Fruit fly (Drosophila melanogaster): Measurements from ENCODE around the gene chb.

chb gene

DNA sequence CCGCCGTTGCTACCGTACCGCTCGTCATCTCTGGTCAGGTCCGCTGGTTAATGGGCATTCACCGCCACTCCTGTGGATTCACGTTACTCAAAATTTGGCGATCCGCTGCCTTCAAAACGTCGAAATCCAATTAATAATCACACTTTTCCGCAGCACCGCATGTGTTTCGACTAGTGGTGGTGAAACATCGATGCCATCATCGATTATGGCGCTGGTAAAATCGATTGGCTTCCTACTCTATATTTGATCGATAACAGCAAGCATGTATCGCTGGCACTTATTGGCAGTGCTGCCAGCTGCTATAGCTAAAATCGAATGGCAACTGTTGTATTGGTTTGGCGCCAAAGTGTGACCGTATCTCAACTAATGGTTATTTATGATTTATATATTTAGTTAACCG, 36.8 kb upstream of the chb start:
- TF ChIP-seq OdsH (GFP tag; optimal IDR thresholded peaks at IDR 0.05): no peak
- TF ChIP-seq CG8119 (GFP tag; IDR thresholded peaks at IDR 0.05): no peak
- TF ChIP-seq CG9139 (GFP tag; optimal IDR thresholded peaks at IDR 0.05): no peak
- no peak for TF ChIP-seq CG8319 (GFP tag; optimal IDR thresholded peaks at IDR 0.05)
- TF ChIP-seq CG3919 (GFP tag; optimal IDR thresholded peaks at IDR 0.05): no peak
- no peak for TF ChIP-seq topi (GFP tag; optimal IDR thresholded peaks at IDR 0.05)
- no peak for TF ChIP-seq CG31627 (GFP tag; optimal IDR thresholded peaks at IDR 0.05)
- no peak for TF ChIP-seq Sox15 (GFP tag; optimal IDR thresholded peaks at IDR 0.05)
- TF ChIP-seq CG4318 (GFP tag; optimal IDR thresholded peaks at IDR 0.05): no peak
- no peak for TF ChIP-seq CG7368 (GFP tag; optimal IDR thresholded peaks at IDR 0.05)
- TF ChIP-seq salr (GFP tag; optimal IDR thresholded peaks at IDR 0.05): no peak
- TF ChIP-seq Hr39 (GFP tag; optimal IDR thresholded peaks at IDR 0.05): peak; percentile 29
- TF ChIP-seq vri (GFP tag; optimal IDR thresholded peaks at IDR 0.05): no peak
- peak; percentile 96 for TF ChIP-seq CG6808 (GFP tag; optimal IDR thresholded peaks at IDR 0.05)
- no peak for TF ChIP-seq lz (GFP tag; optimal IDR thresholded peaks at IDR 0.05)
- TF ChIP-seq CG11762 (GFP tag; optimal IDR thresholded peaks at IDR 0.05; ENCODE audit: insufficient read depth): no peak

DNA sequence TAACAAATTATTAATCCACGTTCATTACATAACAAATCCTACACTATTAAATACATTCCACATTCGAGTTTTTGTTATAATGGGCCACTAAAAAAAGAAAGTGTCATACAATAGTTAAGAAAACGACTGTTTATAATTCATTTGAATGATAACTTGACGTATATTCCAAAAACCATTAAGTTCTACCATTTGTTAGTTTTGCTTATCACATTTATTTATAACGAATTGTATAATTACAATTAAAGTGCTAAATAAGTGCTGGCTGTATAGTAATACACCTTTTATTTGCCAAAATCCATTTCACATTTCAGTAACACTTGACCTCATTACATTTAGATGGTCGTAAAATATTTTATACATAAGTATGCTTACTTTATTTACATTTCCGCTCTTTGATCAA, 36.4 kb upstream of the chb start, which contains the start of gene CG10565:
TSS of gene CG10565 (minus strand) at position 101 of the 400 bp plus-strand sequence.
- no peak for TF ChIP-seq OdsH (GFP tag; optimal IDR thresholded peaks at IDR 0.05)
- TF ChIP-seq CG11294 (GFP tag; IDR thresholded peaks at IDR 0.05): no peak
- no peak for TF ChIP-seq Hr4 (GFP tag; optimal IDR thresholded peaks at IDR 0.05)
- TF ChIP-seq CG1621 (tag; optimal IDR thresholded peaks at IDR 0.05): no peak
- TF ChIP-seq CG6163 (GFP tag; IDR thresholded peaks at IDR 0.05): no peak
- no peak for TF ChIP-seq CG11902 (GFP tag; optimal IDR thresholded peaks at IDR 0.05)
- no peak for TF ChIP-seq Ets96B (tag; optimal IDR thresholded peaks at IDR 0.05)
- no peak for TF ChIP-seq Sox14 (GFP tag; optimal IDR thresholded peaks at IDR 0.05)
- no peak for TF ChIP-seq CG8632 (GFP tag; optimal IDR thresholded peaks at IDR 0.05)
- TF ChIP-seq vri (GFP tag; optimal IDR thresholded peaks at IDR 0.05): no peak
- TF ChIP-seq dsx (GFP tag; optimal IDR thresholded peaks at IDR 0.05; ENCODE audit: poor library complexity, severe bottlenecking): no peak
- no peak for TF ChIP-seq Sox15 (GFP tag; optimal IDR thresholded peaks at IDR 0.05)
- TF ChIP-seq topi (GFP tag; optimal IDR thresholded peaks at IDR 0.05): no peak
- TF ChIP-seq Met (GFP tag; optimal IDR thresholded peaks at IDR 0.05): no peak
- no peak for TF ChIP-seq Lpt (GFP tag; optimal IDR thresholded peaks at IDR 0.05)

DNA sequence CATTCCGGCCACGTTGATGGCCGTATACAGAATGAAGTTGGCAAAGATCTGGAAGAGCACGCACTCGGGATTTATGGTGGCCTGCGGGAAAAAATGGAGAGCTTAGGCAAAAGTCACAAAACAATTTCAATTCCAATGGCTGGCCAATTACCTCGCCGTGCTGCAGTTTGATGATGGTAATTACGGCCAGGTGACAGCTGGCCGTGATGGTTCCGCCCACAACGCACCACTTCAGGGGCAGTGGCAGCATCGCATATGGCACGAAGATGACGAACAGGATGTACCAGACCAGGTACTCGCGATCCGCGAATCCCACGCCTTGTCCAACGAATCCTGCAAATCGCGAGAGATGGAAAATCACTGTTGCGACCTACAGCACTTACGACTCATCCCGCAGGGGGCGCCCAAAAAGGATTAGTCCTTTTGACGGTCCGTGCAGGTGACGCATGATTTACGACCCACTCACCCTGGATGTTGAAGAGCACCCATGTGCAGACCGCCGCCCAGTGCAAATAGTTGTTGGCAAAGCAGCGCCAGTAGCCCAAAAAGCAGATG, 26.7 kb upstream of the chb start:
- TF ChIP-seq Eip75B (GFP tag; optimal IDR thresholded peaks at IDR 0.05) (no peak), CG3919 (GFP tag; optimal IDR thresholded peaks at IDR 0.05) (no peak), fd85E (GFP tag; optimal IDR thresholded peaks at IDR 0.05) (no peak), CG11902 (GFP tag; optimal IDR thresholded peaks at IDR 0.05) (no peak), CG3032 (tag; optimal IDR thresholded peaks at IDR 0.05) (no peak), Eip78C (GFP tag) (no peak), salr (GFP tag; optimal IDR thresholded peaks at IDR 0.05) (no peak), Hr39 (GFP tag; optimal IDR thresholded peaks at IDR 0.05) (no peak), CG8319 (GFP tag; optimal IDR thresholded peaks at IDR 0.05) (no peak), topi (GFP tag; optimal IDR thresholded peaks at IDR 0.05) (no peak), eg (GFP tag; IDR thresholded peaks at IDR 0.05) (no peak), CG10669 (GFP tag; optimal IDR thresholded peaks at IDR 0.05) (no peak), ss (GFP tag; optimal IDR thresholded peaks at IDR 0.05) (no peak), cyc (GFP tag; optimal IDR thresholded peaks at IDR 0.05) (no peak), CG11294 (GFP tag; IDR thresholded peaks at IDR 0.05) (no peak), Eip93F (GFP tag; optimal IDR thresholded peaks at IDR 0.05) (no peak), CG11762 (GFP tag; optimal IDR thresholded peaks at IDR 0.05; ENCODE audit: insufficient read depth) (no peak), Met (GFP tag; optimal IDR thresholded peaks at IDR 0.05) (no peak)

DNA sequence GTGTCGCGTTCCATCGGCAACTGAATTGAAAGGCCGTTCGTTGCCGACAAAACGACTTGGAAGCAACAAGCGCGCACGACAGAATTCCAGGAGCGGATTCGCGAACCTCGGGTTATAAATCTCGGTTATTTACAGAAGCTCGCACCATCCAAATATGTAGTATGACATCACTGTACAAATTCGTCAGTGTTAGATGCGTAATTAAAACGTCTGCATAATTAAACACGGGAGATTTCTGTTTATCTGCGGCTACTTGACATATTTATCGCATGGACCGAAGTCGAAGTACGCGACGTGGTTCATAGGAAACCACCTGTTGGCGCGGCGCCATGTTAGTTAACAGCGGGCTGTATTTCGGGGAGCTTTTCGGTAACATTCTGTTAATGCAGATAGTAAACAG, 748 bp upstream of the chb start, which contains the start of gene Ac78C:
TSS of gene Ac78C (minus strand) at position 26 of the 400 bp plus-strand sequence.
- peak; percentile 85 for TF ChIP-seq CG32006 (GFP tag; optimal IDR thresholded peaks at IDR 0.05)
- peak; percentile 91 for TF ChIP-seq eg (GFP tag; IDR thresholded peaks at IDR 0.05)
- TF ChIP-seq CG11902 (GFP tag; optimal IDR thresholded peaks at IDR 0.05): peak; percentile 94
- peak; percentile 24 to 59 for TF ChIP-seq salr (GFP tag; optimal IDR thresholded peaks at IDR 0.05)
- TF ChIP-seq Smox (GFP tag; optimal IDR thresholded peaks at IDR 0.05): peak; percentile 77
- TF ChIP-seq CG3032 (tag; optimal IDR thresholded peaks at IDR 0.05): peak; percentile 81
- TF ChIP-seq Hr38 (GFP tag; optimal IDR thresholded peaks at IDR 0.05): peak; percentile 38
- TF ChIP-seq fd59A (GFP tag; optimal IDR thresholded peaks at IDR 0.05): peak; percentile 63
- peak; percentile 82 for TF ChIP-seq topi (GFP tag; optimal IDR thresholded peaks at IDR 0.05)
- TF ChIP-seq Met (GFP tag; optimal IDR thresholded peaks at IDR 0.05): peak; percentile 81
- TF ChIP-seq achi (GFP tag; optimal IDR thresholded peaks at IDR 0.05): peak; percentile 84
- TF ChIP-seq CG6808 (GFP tag; optimal IDR thresholded peaks at IDR 0.05): peak; percentile 73
- TF ChIP-seq CG31627 (GFP tag; optimal IDR thresholded peaks at IDR 0.05): peak; percentile 86
- peak; percentile 78 for TF ChIP-seq CG1621 (tag; optimal IDR thresholded peaks at IDR 0.05)
- peak; percentile 82 for TF ChIP-seq CG16779 (tag; optimal IDR thresholded peaks at IDR 0.05)
- TF ChIP-seq CG11294 (GFP tag; IDR thresholded peaks at IDR 0.05): peak; percentile 82
- peak; percentile 80 for TF ChIP-seq Ets21C (GFP tag; optimal IDR thresholded peaks at IDR 0.05)
- peak; percentile 87 for TF ChIP-seq cyc (GFP tag; optimal IDR thresholded peaks at IDR 0.05)
- peak; percentile 88 for TF ChIP-seq CG15336 (GFP tag; IDR thresholded peaks at IDR 0.05)
- TF ChIP-seq OdsH (GFP tag; optimal IDR thresholded peaks at IDR 0.05): peak; percentile 86

All from whole organism, prepupa.